Worm (Caenorhabditis elegans): Measurements from ENCODE around the gene T20B12.7.

- no peak for TF ChIP-seq ztf-29 (GFP tag; IDR thresholded peaks at IDR 0.05)
- TF ChIP-seq ztf-23 (GFP tag; IDR thresholded peaks at IDR 0.05): no peak
- peak; percentile 63 for TF ChIP-seq flt-1 (GFP tag; IDR thresholded peaks at IDR 0.05)
- TF ChIP-seq cog-1 (tag; optimal IDR thresholded peaks at IDR 0.05): no peak
- no peak for TF ChIP-seq tab-1 (GFP tag; IDR thresholded peaks at IDR 0.05)
- no peak for TF ChIP-seq ref-1 (GFP tag; conservative IDR thresholded peaks at IDR 0.05)
Observed at ce11 chrIII:7336214-7336613, 42.6 kb downstream of the T20B12.7 start, which contains the start of gene gsp-2.
